Fruit fly (Drosophila melanogaster): Measurements from ENCODE around the gene Tengl1.

Gene Tengl1

dm6 chr2L:2242783-2243182 is 2.4 kb upstream of the Tengl1 start:
- no peak for TF ChIP-seq usp (GFP tag; optimal IDR thresholded peaks at IDR 0.05)

dm6 chr2L:2242139-2242538 is 1.7 kb upstream of the Tengl1 start, which contains the start of gene CG4267:
CG4267 (plus strand) TSS chr2L:2242378.
- TF ChIP-seq Dll (optimal IDR thresholded peaks at IDR 0.05) (peak; percentile 96), CG8478 (optimal IDR thresholded peaks at IDR 0.05) (no peak), EcR (GFP tag; optimal IDR thresholded peaks at IDR 0.05) (peak in 1 of 2 experiments; percentile 42), usp (GFP tag; optimal IDR thresholded peaks at IDR 0.05) (no peak), psq (optimal IDR thresholded peaks at IDR 0.05) (no peak), pan (optimal IDR thresholded peaks at IDR 0.05) (no peak)

dm6 chr2L:2239284-2239683 is 1.1 kb downstream of the Tengl1 start, which contains the start of gene Tengl2:
Tengl2 (minus strand) TSS chr2L:2239384.
- no peak for TF ChIP-seq pan (optimal IDR thresholded peaks at IDR 0.05)
- no peak for TF ChIP-seq usp (GFP tag; optimal IDR thresholded peaks at IDR 0.05)
- no peak for TF ChIP-seq Dll (optimal IDR thresholded peaks at IDR 0.05)
- no peak for TF ChIP-seq psq (optimal IDR thresholded peaks at IDR 0.05)
- TF ChIP-seq EcR (GFP tag; optimal IDR thresholded peaks at IDR 0.05): no peak
- TF ChIP-seq CG8478 (optimal IDR thresholded peaks at IDR 0.05): no peak

- TF ChIP-seq EcR (GFP tag; optimal IDR thresholded peaks at IDR 0.05) (no peak), psq (optimal IDR thresholded peaks at IDR 0.05) (no peak), usp (GFP tag; optimal IDR thresholded peaks at IDR 0.05) (no peak), CG8478 (optimal IDR thresholded peaks at IDR 0.05) (no peak), pan (optimal IDR thresholded peaks at IDR 0.05) (no peak), Dll (optimal IDR thresholded peaks at IDR 0.05) (no peak)
Measured at dm6 chr2L:2238151-2238550, 2.2 kb downstream of the Tengl1 start, which contains the start of gene Tengl3. Tengl3 (minus strand) TSS chr2L:2238251.

dm6 chr2L:2236722-2237121 is 3.7 kb downstream of the Tengl1 start, which contains the start of gene Sec24CD:
Sec24CD (minus strand) TSS chr2L:2236844.
- TF ChIP-seq psq (optimal IDR thresholded peaks at IDR 0.05) (no peak), CG8478 (optimal IDR thresholded peaks at IDR 0.05) (no peak), Dll (optimal IDR thresholded peaks at IDR 0.05) (no peak), EcR (GFP tag; optimal IDR thresholded peaks at IDR 0.05) (no peak), pan (optimal IDR thresholded peaks at IDR 0.05) (no peak), usp (GFP tag; optimal IDR thresholded peaks at IDR 0.05) (no peak)

dm6 chr2L:2228179-2228849 is 12.1 kb downstream of the Tengl1 start:
- TF ChIP-seq psq (optimal IDR thresholded peaks at IDR 0.05): no peak
- no peak for TF ChIP-seq CG8478 (optimal IDR thresholded peaks at IDR 0.05)
- TF ChIP-seq Dll (optimal IDR thresholded peaks at IDR 0.05): no peak
- no peak for TF ChIP-seq EcR (GFP tag; optimal IDR thresholded peaks at IDR 0.05)
- no peak for TF ChIP-seq usp (GFP tag; optimal IDR thresholded peaks at IDR 0.05)
- no peak for TF ChIP-seq pan (optimal IDR thresholded peaks at IDR 0.05)

dm6 chr2L:2227316-2227715 is 13.1 kb downstream of the Tengl1 start:
- TF ChIP-seq EcR (GFP tag; optimal IDR thresholded peaks at IDR 0.05) (no peak), CG8478 (optimal IDR thresholded peaks at IDR 0.05) (no peak), usp (GFP tag; optimal IDR thresholded peaks at IDR 0.05) (no peak)

dm6 chr2L:2226259-2227121 is 13.9 kb downstream of the Tengl1 start, which contains the start of the genes CG15387 and sau:
CG15387 (minus strand) TSS chr2L:2226294.
sau (plus strand) TSS chr2L:2226342.
- no peak for TF ChIP-seq usp (GFP tag; optimal IDR thresholded peaks at IDR 0.05)
- no peak for TF ChIP-seq pan (optimal IDR thresholded peaks at IDR 0.05)
- no peak for TF ChIP-seq EcR (GFP tag; optimal IDR thresholded peaks at IDR 0.05)
- no peak for TF ChIP-seq Dll (optimal IDR thresholded peaks at IDR 0.05)
- no peak for TF ChIP-seq CG8478 (optimal IDR thresholded peaks at IDR 0.05)
- no peak for TF ChIP-seq psq (optimal IDR thresholded peaks at IDR 0.05)

- TF ChIP-seq pan (optimal IDR thresholded peaks at IDR 0.05): no peak
- no peak for TF ChIP-seq EcR (GFP tag; optimal IDR thresholded peaks at IDR 0.05)
- TF ChIP-seq usp (GFP tag; optimal IDR thresholded peaks at IDR 0.05): no peak
- no peak for TF ChIP-seq psq (optimal IDR thresholded peaks at IDR 0.05)
- TF ChIP-seq CG8478 (optimal IDR thresholded peaks at IDR 0.05): no peak
- no peak for TF ChIP-seq Dll (optimal IDR thresholded peaks at IDR 0.05)
Measured at dm6 chr2L:2222377-2222776, 18.0 kb downstream of the Tengl1 start.

dm6 chr2L:2221649-2222150 is 18.7 kb downstream of the Tengl1 start:
- TF ChIP-seq CG8478 (optimal IDR thresholded peaks at IDR 0.05): no peak
- no peak for TF ChIP-seq psq (optimal IDR thresholded peaks at IDR 0.05)
- TF ChIP-seq usp (GFP tag; optimal IDR thresholded peaks at IDR 0.05): no peak
- no peak for TF ChIP-seq EcR (GFP tag; optimal IDR thresholded peaks at IDR 0.05)
- TF ChIP-seq pan (optimal IDR thresholded peaks at IDR 0.05): no peak
- no peak for TF ChIP-seq Dll (optimal IDR thresholded peaks at IDR 0.05)

dm6 chr2L:2220573-2221332 is 19.6 kb downstream of the Tengl1 start, which contains the start of gene papi:
papi (plus strand) TSS chr2L:2220748.
- no peak for TF ChIP-seq pan (optimal IDR thresholded peaks at IDR 0.05)
- no peak for TF ChIP-seq usp (GFP tag; optimal IDR thresholded peaks at IDR 0.05)
- TF ChIP-seq psq (optimal IDR thresholded peaks at IDR 0.05): no peak
- TF ChIP-seq EcR (GFP tag; optimal IDR thresholded peaks at IDR 0.05): no peak
- TF ChIP-seq CG8478 (optimal IDR thresholded peaks at IDR 0.05): no peak
- no peak for TF ChIP-seq Dll (optimal IDR thresholded peaks at IDR 0.05)

All from whole organism.